Fruit fly (Drosophila melanogaster): ENCODE results near the gene ey.

Gene ey

dm6 chr4:696638-697037, 851 bp upstream of the ey start (continued):
- peak; percentile 87 for TF ChIP-seq sens (GFP tag)
- TF ChIP-seq bsh (GFP tag; optimal IDR thresholded peaks at IDR 0.05), result peak in 1 of 2 experiments; percentile 11
- TF ChIP-seq CG12071 (GFP tag; optimal IDR thresholded peaks at IDR 0.05), result no peak
- TF ChIP-seq CG31388 (GFP tag; optimal IDR thresholded peaks at IDR 0.05), result no peak
- TF ChIP-seq BtbVII (GFP tag; optimal IDR thresholded peaks at IDR 0.05), result peak; percentile 8
- no peak for TF ChIP-seq NC2α (GFP tag; optimal IDR thresholded peaks at IDR 0.05)
- TF ChIP-seq CG3847 (GFP tag; IDR thresholded peaks at IDR 0.05), result no peak
- peak; percentile 47 for TF ChIP-seq Nf-YC (tag; optimal IDR thresholded peaks at IDR 0.05)
- peak; percentile 92 for TF ChIP-seq Dll (GFP tag; IDR thresholded peaks at IDR 0.05; ENCODE audit: partially characterized antibody)
- TF ChIP-seq CG8924 (tag; optimal IDR thresholded peaks at IDR 0.05), result peak; percentile 14
- TF ChIP-seq CG3163 (GFP tag; optimal IDR thresholded peaks at IDR 0.05), result peak; percentile 26
- TF ChIP-seq CG10209 (GFP tag; optimal IDR thresholded peaks at IDR 0.05), result no peak
- no peak for TF ChIP-seq CG1832 (GFP tag; optimal IDR thresholded peaks at IDR 0.05)
- peak; percentile 93 for TF ChIP-seq Med (GFP tag)
- TF ChIP-seq CG3995 (GFP tag; optimal IDR thresholded peaks at IDR 0.05), result peak; percentile 84
- TF ChIP-seq CG6765 (GFP tag; optimal IDR thresholded peaks at IDR 0.05), result no peak
- TF ChIP-seq HLH54F (GFP tag; optimal IDR thresholded peaks at IDR 0.05), result peak; percentile 44
- TF ChIP-seq inv (GFP tag; IDR thresholded peaks at IDR 0.05; ENCODE audit: partially characterized antibody), result peak; percentile 95
- TF ChIP-seq CG13624 (GFP tag; optimal IDR thresholded peaks at IDR 0.05), result peak; percentile 23
- TF ChIP-seq sr (GFP tag; IDR thresholded peaks at IDR 0.05), result no peak
- TF ChIP-seq Doc3 (GFP tag; IDR thresholded peaks at IDR 0.05; ENCODE audit: partially characterized antibody), result peak; percentile 92
- TF ChIP-seq CG7928 (GFP tag; optimal IDR thresholded peaks at IDR 0.05), result peak; percentile 12
- TF ChIP-seq corto (GFP tag; optimal IDR thresholded peaks at IDR 0.05), result no peak
- TF ChIP-seq CG1602 (GFP tag; optimal IDR thresholded peaks at IDR 0.05), result peak; percentile 4
- TF ChIP-seq lola (GFP tag; optimal IDR thresholded peaks at IDR 0.05), result no peak
- TF ChIP-seq so (GFP tag; IDR thresholded peaks at IDR 0.05), result no peak
- TF ChIP-seq CG33557 (GFP tag; optimal IDR thresholded peaks at IDR 0.05), result no peak
- TF ChIP-seq CG7556 (GFP tag; optimal IDR thresholded peaks at IDR 0.05), result no peak
- no peak for TF ChIP-seq CG9817 (tag; optimal IDR thresholded peaks at IDR 0.05)
- peak; percentile 17; the same call in 1 of the 2 replicates for TF ChIP-seq onecut (GFP tag; IDR thresholded peaks at IDR 0.05)
- no peak for TF ChIP-seq Hand (GFP tag; optimal IDR thresholded peaks at IDR 0.05)
- TF ChIP-seq CG34224 (GFP tag; IDR thresholded peaks at IDR 0.05; ENCODE audit: partially characterized antibody), result peak; percentile 92
- TF ChIP-seq CG10147 (GFP tag; optimal IDR thresholded peaks at IDR 0.05), result peak; percentile 41
- TF ChIP-seq da (GFP tag; optimal IDR thresholded peaks at IDR 0.05), result no peak
- no peak for TF ChIP-seq gce (GFP tag; IDR thresholded peaks at IDR 0.05)
- TF ChIP-seq stwl (tag; optimal IDR thresholded peaks at IDR 0.05), result peak; percentile 70
- peak; percentile 67 for TF ChIP-seq CG2129 (GFP tag; IDR thresholded peaks at IDR 0.05; ENCODE audit: partially characterized antibody)
- TF ChIP-seq Fer3 (tag; optimal IDR thresholded peaks at IDR 0.05), result peak; percentile 29
- TF ChIP-seq CG16863 (GFP tag; optimal IDR thresholded peaks at IDR 0.05), result no peak
- peak; percentile 15 for TF ChIP-seq Dad (GFP tag; optimal IDR thresholded peaks at IDR 0.05)
- TF ChIP-seq CG17912 (GFP tag; optimal IDR thresholded peaks at IDR 0.05), result peak; percentile 35
- TF ChIP-seq lmd (GFP tag; IDR thresholded peaks at IDR 0.05), result no peak
- no peak for TF ChIP-seq CG11085 (GFP tag; IDR thresholded peaks at IDR 0.05)
- peak; percentile 35 to 55 for TF ChIP-seq dpn (GFP tag; optimal IDR thresholded peaks at IDR 0.05)
- TF ChIP-seq twi (tag; optimal IDR thresholded peaks at IDR 0.05), result peak; percentile 53
- TF ChIP-seq gsb-n (tag; optimal IDR thresholded peaks at IDR 0.05), result peak; percentile 43
- TF ChIP-seq ap (GFP tag; IDR thresholded peaks at IDR 0.05), result no peak
- no peak for TF ChIP-seq exex (tag; optimal IDR thresholded peaks at IDR 0.05)
- TF ChIP-seq Dek (tag; optimal IDR thresholded peaks at IDR 0.05), result no peak
- TF ChIP-seq Eip74EF (GFP tag; optimal IDR thresholded peaks at IDR 0.05), result no peak
